Worm (Caenorhabditis elegans) whole organism, late embryonic: ENCODE data around the gene lgc-13.

Experiments
- C08G9.2 ChIP-seq: sonication (generic microtip); optimal IDR thresholded peaks from 2 replicates; lab custom pipeline; 2016; ENCODE audit warnings: mild to moderate bottlenecking, missing genetic modification characterization, moderate library complexity, missing compliant biosample characterization
- C38D4.7 ChIP-seq: fragments of 200-800 bp; sonication (Bioruptor generic); optimal IDR thresholded peaks from 2 replicates; lab custom pipeline; 2018; ENCODE audit warnings: mild to moderate bottlenecking, missing genetic modification characterization, moderate library complexity, missing compliant biosample characterization
- F13H6.1 ChIP-seq: sonication (generic microtip); optimal IDR thresholded peaks from 2 replicates; lab custom pipeline; 2016; ENCODE audit warnings: missing genetic modification characterization, missing compliant biosample characterization
- ahr-1 ChIP-seq: sonication (generic microtip); optimal IDR thresholded peaks from 2 replicates; lab custom pipeline; 2016; ENCODE audit warnings: missing genetic modification characterization, missing compliant biosample characterization
- ama-1 ChIP-seq: fragments of 150-350 bp; optimal IDR thresholded peaks from 2 replicates; lab custom pipeline; 2014
- ceh-14 ChIP-seq: sonication (generic microtip); optimal IDR thresholded peaks from 2 replicates; lab custom pipeline; 2016; ENCODE audit warnings: missing genotype, missing genetic modification characterization, missing compliant biosample characterization
- ceh-18 ChIP-seq: sonication (generic microtip); optimal IDR thresholded peaks from 2 replicates; lab custom pipeline; 2016; ENCODE audit warnings: missing genetic modification characterization, missing compliant biosample characterization
- ceh-22 ChIP-seq: sonication (generic microtip); optimal IDR thresholded peaks from 2 replicates; lab custom pipeline; 2017; ENCODE audit warnings: missing biosample characterization, missing genetic modification characterization
- ceh-30 ChIP-seq: fragments of 150-350 bp; optimal IDR thresholded peaks from 2 replicates; lab custom pipeline; 2014; ENCODE audit warnings: missing biosample characterization, missing genetic modification characterization
- ceh-31 ChIP-seq: sonication (generic microtip); optimal IDR thresholded peaks from 2 replicates; lab custom pipeline; 2016; ENCODE audit warnings: missing genetic modification characterization, missing compliant biosample characterization
- ceh-34 ChIP-seq: sonication (generic microtip); optimal IDR thresholded peaks from 2 replicates; lab custom pipeline; 2016; ENCODE audit warnings: mild to moderate bottlenecking, missing genetic modification characterization, missing compliant biosample characterization
- ceh-48 ChIP-seq: sonication (generic microtip); optimal IDR thresholded peaks from 2 replicates; lab custom pipeline; 2016; ENCODE audit warnings: missing genetic modification characterization, inconsistent platforms, missing compliant biosample characterization
- ceh-6 ChIP-seq: fragments of 200-800 bp; sonication (Bioruptor generic); optimal IDR thresholded peaks from 2 replicates; lab custom pipeline; 2018; ENCODE audit warnings: mild to moderate bottlenecking, missing genetic modification characterization, missing compliant biosample characterization
- ceh-9 ChIP-seq: sonication (generic microtip); optimal IDR thresholded peaks from 2 replicates; lab custom pipeline; 2016; ENCODE audit warnings: mild to moderate bottlenecking, missing genetic modification characterization, inconsistent platforms, missing compliant biosample characterization
- dmd-4 ChIP-seq: sonication (generic microtip); optimal IDR thresholded peaks from 2 replicates; lab custom pipeline; 2016; ENCODE audit warnings: borderline replicate concordance, missing genetic modification characterization, missing compliant biosample characterization
- dve-1 ChIP-seq: sonication (generic microtip); optimal IDR thresholded peaks from 2 replicates; lab custom pipeline; 2017; ENCODE audit warnings: antibody characterized with exemption, mild to moderate bottlenecking, missing genetic modification characterization, missing compliant biosample characterization
- elt-4 ChIP-seq: sonication (generic microtip); optimal IDR thresholded peaks from 2 replicates; lab custom pipeline; 2016; ENCODE audit warnings: missing genetic modification characterization, missing compliant biosample characterization
- ets-4 ChIP-seq: sonication (generic microtip); optimal IDR thresholded peaks from 2 replicates; lab custom pipeline; 2016; ENCODE audit warnings: missing genetic modification characterization, missing compliant biosample characterization
- eyg-1 ChIP-seq: sonication (generic microtip); optimal IDR thresholded peaks from 2 replicates; lab custom pipeline; 2016; ENCODE audit warnings: missing genotype, missing genetic modification characterization, missing compliant biosample characterization
- gmeb-2 ChIP-seq: sonication (generic microtip); optimal IDR thresholded peaks from 2 replicates; lab custom pipeline; 2016; ENCODE audit warnings: missing genetic modification characterization, inconsistent platforms, missing compliant biosample characterization
- hlh-13 ChIP-seq: fragments of 200-800 bp; sonication (Bioruptor generic); optimal IDR thresholded peaks from 2 replicates; lab custom pipeline; 2018; ENCODE audit warnings: mild to moderate bottlenecking, missing genetic modification characterization, missing compliant biosample characterization
- hlh-15 ChIP-seq: sonication (generic microtip); optimal IDR thresholded peaks from 2 replicates; lab custom pipeline; 2016; ENCODE audit warnings: missing genetic modification characterization, missing compliant biosample characterization
- hlh-30 ChIP-seq: sonication (generic microtip); optimal IDR thresholded peaks from 2 replicates; lab custom pipeline; 2017; ENCODE audit warnings: antibody characterized with exemption, missing genetic modification characterization, missing compliant biosample characterization; ENCODE audit not compliant: insufficient read depth
- hlh-6 ChIP-seq: sonication (generic microtip); optimal IDR thresholded peaks from 2 replicates; lab custom pipeline; 2016; ENCODE audit warnings: missing genotype, missing genetic modification characterization, missing compliant biosample characterization
- lim-6 ChIP-seq: sonication (generic microtip); optimal IDR thresholded peaks from 2 replicates; lab custom pipeline; 2016; ENCODE audit warnings: missing genetic modification characterization, missing compliant biosample characterization
- mec-3 ChIP-seq: sonication (generic microtip); optimal IDR thresholded peaks from 2 replicates; lab custom pipeline; 2016; ENCODE audit warnings: borderline replicate concordance, missing genetic modification characterization, missing compliant biosample characterization
- nfya-1 ChIP-seq: sonication (generic microtip); optimal IDR thresholded peaks from 2 replicates; lab custom pipeline; 2017; ENCODE audit warnings: missing genetic modification characterization, mild to moderate bottlenecking, missing compliant biosample characterization, antibody characterized with exemption, moderate library complexity
- nhr-11 ChIP-seq: fragments of 150-350 bp; optimal IDR thresholded peaks from 2 replicates; lab custom pipeline; 2014; ENCODE audit warnings: missing biosample characterization, missing genetic modification characterization
- nhr-232 ChIP-seq: sonication (generic microtip); optimal IDR thresholded peaks from 2 replicates; lab custom pipeline; 2016; ENCODE audit warnings: missing genetic modification characterization, missing compliant biosample characterization
- npax-4 ChIP-seq: sonication (generic microtip); optimal IDR thresholded peaks from 2 replicates; lab custom pipeline; 2016; ENCODE audit warnings: missing genetic modification characterization, missing compliant biosample characterization
- odd-2 ChIP-seq: sonication (generic microtip); optimal IDR thresholded peaks from 2 replicates; lab custom pipeline; 2017; ENCODE audit warnings: antibody characterized with exemption, mild to moderate bottlenecking, missing genetic modification characterization, missing compliant biosample characterization
- pax-1 ChIP-seq: fragments of 150-350 bp; optimal IDR thresholded peaks from 2 replicates; lab custom pipeline; 2014; ENCODE audit warnings: missing biosample characterization, missing genetic modification characterization
- pqm-1 ChIP-seq: sonication (generic microtip); optimal IDR thresholded peaks from 2 replicates; lab custom pipeline; 2016; ENCODE audit warnings: missing genetic modification characterization, missing compliant biosample characterization
- ref-2 ChIP-seq: sonication (generic microtip); optimal IDR thresholded peaks from 2 replicates; lab custom pipeline; 2016; ENCODE audit warnings: missing genetic modification characterization, missing compliant biosample characterization
- rnt-1 ChIP-seq: sonication (generic microtip); optimal IDR thresholded peaks from 2 replicates; lab custom pipeline; 2016; ENCODE audit warnings: missing genetic modification characterization, missing compliant biosample characterization
- sdc-2 ChIP-seq: sonication (generic microtip); optimal IDR thresholded peaks from 2 replicates; lab custom pipeline; 2016; ENCODE audit warnings: missing genotype, missing genetic modification characterization, missing compliant biosample characterization
- sox-4 ChIP-seq: sonication (generic microtip); optimal IDR thresholded peaks from 2 replicates; lab custom pipeline; 2017; ENCODE audit warnings: mild to moderate bottlenecking, missing genetic modification characterization, inconsistent platforms, missing compliant biosample characterization
- tbx-2 ChIP-seq: sonication (generic microtip); optimal IDR thresholded peaks from 2 replicates; lab custom pipeline; 2016; ENCODE audit warnings: missing genetic modification characterization, missing compliant biosample characterization
- tbx-7 ChIP-seq: sonication (generic microtip); optimal IDR thresholded peaks from 2 replicates; lab custom pipeline; 2016; ENCODE audit warnings: missing genotype, missing genetic modification characterization, missing compliant biosample characterization
- ttx-3 ChIP-seq: sonication (generic microtip); optimal IDR thresholded peaks from 2 replicates; lab custom pipeline; 2016; ENCODE audit warnings: missing genetic modification reagents, missing genetic modification characterization, missing compliant biosample characterization
- unc-42 ChIP-seq: sonication (generic microtip); optimal IDR thresholded peaks from 2 replicates; lab custom pipeline; 2016; ENCODE audit warnings: missing genotype, missing genetic modification characterization, missing compliant biosample characterization
- unc-55 ChIP-seq: sonication (generic microtip); optimal IDR thresholded peaks from 2 replicates; lab custom pipeline; 2017; ENCODE audit warnings: missing biosample characterization, missing genetic modification reagents, missing genetic modification characterization
- unc-86 ChIP-seq: sonication (generic microtip); optimal IDR thresholded peaks from 2 replicates; lab custom pipeline; 2016; ENCODE audit warnings: missing genetic modification characterization, missing compliant biosample characterization
- zip-5 ChIP-seq: sonication (generic microtip); optimal IDR thresholded peaks from 2 replicates; lab custom pipeline; 2016; ENCODE audit warnings: missing genetic modification characterization, missing compliant biosample characterization
- ztf-16 ChIP-seq: sonication (generic microtip); optimal IDR thresholded peaks from 2 replicates; lab custom pipeline; 2017; ENCODE audit warnings: missing genetic modification characterization, missing compliant biosample characterization

Gene lgc-13

DNA sequence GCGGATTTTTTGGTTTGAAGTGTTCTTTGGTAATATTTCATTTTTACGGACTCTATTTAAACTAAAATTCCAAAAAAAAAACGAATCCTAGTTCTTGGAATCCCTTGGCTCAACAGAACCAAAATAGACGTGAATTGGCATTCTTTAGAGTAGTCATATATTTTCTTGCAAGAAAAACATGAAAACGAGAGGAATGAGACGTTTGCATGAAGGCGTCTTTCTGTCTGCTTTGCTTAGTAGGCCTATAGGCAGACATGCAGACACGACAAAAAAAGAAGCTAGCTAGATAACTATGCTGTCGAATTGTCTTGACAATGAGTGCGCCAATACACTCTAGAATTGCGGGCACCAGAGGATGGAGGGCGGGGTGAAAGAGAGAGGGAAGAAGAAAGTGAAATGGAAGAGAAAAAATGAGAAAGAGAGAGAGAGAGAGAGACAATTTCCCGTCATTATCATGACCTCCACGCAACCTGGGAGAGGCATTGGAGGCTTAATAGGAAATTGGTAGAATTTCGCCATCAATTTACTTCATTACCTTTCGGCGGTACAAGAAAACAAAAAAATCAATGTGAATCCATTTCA, 28.3 kb upstream of the lgc-13 start:
- no peak for TF ChIP-seq hlh-13 (GFP tag; lab: Kevin White, UChicago)
- no peak for TF ChIP-seq hlh-30 (tag; lab: Kevin White, UChicago)
- no peak for TF ChIP-seq ceh-9 (tag; lab: Kevin White, UChicago)
- no peak for TF ChIP-seq unc-86 (tag; lab: Kevin White, UChicago)
- TF ChIP-seq ceh-31, result peak; percentile 40
- no peak for TF ChIP-seq ref-2 (tag; lab: Kevin White, UChicago)
- no peak for TF ChIP-seq ceh-30 (tag; lab: Kevin White, UChicago)
- TF ChIP-seq zip-5 (tag; lab: Kevin White, UChicago), result no peak
- TF ChIP-seq nfya-1 (tag; lab: Kevin White, UChicago), result peak; percentile 3
- TF ChIP-seq ceh-48, result no peak

DNA sequence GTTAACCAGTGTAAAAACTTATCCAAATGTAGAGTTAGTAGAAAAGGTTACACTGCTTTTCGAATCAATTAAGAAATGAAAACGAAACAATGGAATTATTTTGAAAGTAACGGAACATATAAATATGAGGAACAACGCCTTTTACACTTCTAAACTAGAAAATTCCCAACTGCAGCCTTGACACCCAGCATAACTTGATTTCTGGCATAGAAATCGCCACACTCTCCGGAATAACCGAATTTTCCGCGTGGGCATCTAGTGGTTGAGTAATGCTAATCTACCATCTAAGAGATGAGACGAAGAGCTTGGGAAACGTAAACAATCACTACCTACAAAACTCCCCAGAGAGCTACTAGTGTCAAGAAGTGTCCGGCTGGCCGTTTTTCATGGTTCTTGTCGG, 27.7 kb upstream of the lgc-13 start:
- TF ChIP-seq dmd-4 (no peak), ref-2 (tag; lab: Kevin White, UChicago) (no peak), unc-42 (tag; lab: Kevin White, UChicago) (peak; percentile 66)

DNA sequence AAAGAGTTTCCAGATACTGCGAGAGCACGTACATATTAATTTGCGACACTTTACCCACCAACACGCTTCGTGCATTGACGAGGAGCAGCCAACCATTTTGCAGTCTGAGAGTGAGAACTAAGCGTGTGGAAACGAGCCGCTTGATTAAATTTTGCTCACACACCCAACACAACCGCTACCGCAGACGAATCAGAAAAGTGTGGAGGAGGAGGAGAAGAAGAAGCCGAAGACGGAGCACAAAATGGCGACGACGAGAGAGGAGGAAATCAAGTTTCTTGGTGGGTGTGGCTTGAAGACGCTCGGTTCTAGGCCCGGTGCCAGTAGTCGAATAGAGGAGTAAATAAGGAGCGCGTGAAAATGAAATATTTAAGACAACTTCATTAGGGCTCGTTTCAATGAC, 26.2 kb upstream of the lgc-13 start:
- TF ChIP-seq ceh-31 (peak; percentile 40), unc-42 (tag; lab: Kevin White, UChicago) (peak; percentile 99), nfya-1 (tag; lab: Kevin White, UChicago) (peak; percentile 50), ceh-22 (no peak), ceh-48 (no peak), C38D4.7 (GFP tag; lab: Kevin White, UChicago) (no peak), hlh-30 (tag; lab: Kevin White, UChicago) (no peak), unc-86 (tag; lab: Kevin White, UChicago) (no peak), ets-4 (tag; lab: Kevin White, UChicago) (no peak), eyg-1 (tag; lab: Kevin White, UChicago) (no peak), mec-3 (tag; lab: Kevin White, UChicago) (no peak), dmd-4 (no peak), ceh-14 (tag; lab: Kevin White, UChicago) (peak; percentile 86), elt-4 (tag; lab: Kevin White, UChicago) (peak; percentile 23), tbx-2 (tag; lab: Kevin White, UChicago) (no peak)

DNA sequence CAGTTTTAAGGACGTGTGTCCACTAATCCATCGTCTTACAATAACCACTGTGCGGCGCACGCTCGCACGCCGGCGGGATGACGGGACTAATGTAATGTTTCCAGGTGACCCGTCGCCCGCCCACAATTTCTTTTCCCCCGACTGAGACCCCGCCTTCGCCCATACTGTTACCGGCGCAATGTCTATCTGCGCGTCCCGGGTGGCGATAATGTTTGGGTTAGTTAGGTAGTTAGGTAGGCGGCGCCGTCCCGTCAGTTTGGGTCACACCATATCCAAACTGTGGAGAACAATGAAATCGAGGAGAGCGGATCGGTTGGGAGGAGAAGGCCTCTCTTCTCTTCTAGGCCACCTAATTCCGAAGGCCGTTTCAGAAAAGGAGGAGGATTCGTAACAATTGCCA, 22.7 kb upstream of the lgc-13 start:
- TF ChIP-seq hlh-6 (no peak), gmeb-2 (no peak), unc-86 (tag; lab: Kevin White, UChicago) (no peak), ceh-6 (peak; percentile 4), tbx-2 (tag; lab: Kevin White, UChicago) (no peak), lim-6 (tag; lab: Kevin White, UChicago) (no peak), ceh-34 (tag; lab: Kevin White, UChicago) (peak; percentile 4), pax-1 (no peak), F13H6.1 (tag; lab: Kevin White, UChicago) (no peak), sdc-2 (no peak), nhr-232 (tag; lab: Kevin White, UChicago) (no peak), hlh-30 (tag; lab: Kevin White, UChicago) (no peak), ahr-1 (tag; lab: Kevin White, UChicago) (no peak), elt-4 (tag; lab: Kevin White, UChicago) (peak; percentile 78), ztf-16 (tag; lab: Kevin White, UChicago) (no peak), ceh-31 (peak; percentile 61), rnt-1 (no peak), tbx-7 (no peak), odd-2 (no peak), ttx-3 (tag; lab: Kevin White, UChicago) (no peak), mec-3 (tag; lab: Kevin White, UChicago) (no peak), dve-1 (no peak), nfya-1 (tag; lab: Kevin White, UChicago) (peak; percentile 15), ceh-30 (tag; lab: Kevin White, UChicago) (no peak), sox-4 (tag; lab: Kevin White, UChicago) (no peak), ceh-48 (no peak), ama-1 (lab: Kevin White, UChicago) (no peak), npax-4 (tag; lab: Kevin White, UChicago) (no peak), unc-55 (GFP tag; lab: Kevin White, UChicago) (no peak), ceh-9 (tag; lab: Kevin White, UChicago) (no peak), hlh-15 (tag; lab: Kevin White, UChicago) (no peak), C08G9.2 (peak; percentile 19), ceh-14 (tag; lab: Kevin White, UChicago) (no peak), pqm-1 (tag; lab: Kevin White, UChicago) (no peak), nhr-11 (tag; lab: Kevin White, UChicago) (no peak), ceh-18 (tag; lab: Kevin White, UChicago) (no peak)
